Fruit fly (Drosophila melanogaster): Measurements from ENCODE around the gene CG15715.

The CG15715 gene

DNA sequence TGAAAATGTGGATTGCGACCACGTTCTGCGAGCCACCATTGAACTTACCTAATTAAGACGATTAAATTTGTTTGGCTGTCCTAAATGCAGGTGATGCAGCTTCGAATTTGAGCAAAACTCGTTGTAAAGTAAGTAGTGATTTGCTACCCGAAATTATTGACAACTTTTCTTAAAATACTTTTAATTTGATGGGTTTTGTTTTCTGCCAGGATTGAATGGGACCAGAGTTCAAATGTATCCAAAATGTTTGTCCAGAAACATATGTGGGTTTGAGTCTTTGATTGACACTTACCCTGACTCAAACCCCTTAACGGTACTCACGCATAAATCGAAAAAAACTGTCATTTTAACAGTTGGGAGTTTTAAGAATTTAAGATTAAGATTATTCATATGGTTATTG lies at the start of gene CG15715 (continued):
- TF ChIP-seq CG12744 (GFP tag; optimal IDR thresholded peaks at IDR 0.05) (no peak), YL-1 (GFP tag; optimal IDR thresholded peaks at IDR 0.05) (peak; percentile 48), sug (tag; optimal IDR thresholded peaks at IDR 0.05) (peak; percentile 35), Max (GFP tag; optimal IDR thresholded peaks at IDR 0.05) (peak; percentile 36)

DNA sequence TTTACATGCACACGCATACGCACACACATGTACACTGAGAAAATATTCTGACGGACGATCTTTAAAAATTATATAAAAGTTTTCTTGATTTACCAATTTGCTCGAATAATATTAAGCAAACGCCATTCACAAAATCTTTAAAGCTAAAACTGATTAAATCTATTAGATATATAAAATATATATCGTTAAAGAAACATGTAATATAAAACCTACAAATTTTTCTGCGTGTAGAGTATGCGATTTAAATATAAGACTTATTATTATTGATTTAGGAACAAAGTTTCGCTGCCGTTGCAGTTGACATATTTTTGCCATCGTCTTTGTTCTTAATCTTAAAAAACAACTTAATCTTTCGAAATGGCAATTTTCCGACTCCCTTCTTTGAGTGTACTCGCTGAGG lies 40.2 kb upstream of the CG15715 start:
- TF ChIP-seq CG15269 (tag; optimal IDR thresholded peaks at IDR 0.05) (peak; percentile 12), CG30403 (GFP tag; optimal IDR thresholded peaks at IDR 0.05) (peak; percentile 5), CG18764 (GFP tag; optimal IDR thresholded peaks at IDR 0.05) (no peak), Hr51 (GFP tag; optimal IDR thresholded peaks at IDR 0.05) (peak in 1 of 2 experiments; percentile 21), Sox102F (GFP tag; optimal IDR thresholded peaks at IDR 0.05) (peak; percentile 2), gfzf (GFP tag; optimal IDR thresholded peaks at IDR 0.05) (no peak), gem (tag; optimal IDR thresholded peaks at IDR 0.05) (peak; percentile 41), fu2 (GFP tag; optimal IDR thresholded peaks at IDR 0.05) (no peak), CG10959 (GFP tag; IDR thresholded peaks at IDR 0.05) (no peak), CG18599 (GFP tag; optimal IDR thresholded peaks at IDR 0.05) (peak; percentile 10), Hmr (GFP tag; optimal IDR thresholded peaks at IDR 0.05) (peak; percentile 26), CG11504 (tag; optimal IDR thresholded peaks at IDR 0.05) (peak; percentile 31), TFAM (GFP tag; optimal IDR thresholded peaks at IDR 0.05) (no peak), pita (GFP tag; optimal IDR thresholded peaks at IDR 0.05) (no peak), crp (GFP tag; optimal IDR thresholded peaks at IDR 0.05) (no peak), Fer2 (tag; optimal IDR thresholded peaks at IDR 0.05) (no peak), CG30431 (GFP tag; optimal IDR thresholded peaks at IDR 0.05) (no peak), Meics (GFP tag; optimal IDR thresholded peaks at IDR 0.05) (peak; percentile 33), knrl (GFP tag; IDR thresholded peaks at IDR 0.05; ENCODE audit: partially characterized antibody) (no peak), CG6272 (GFP tag; IDR thresholded peaks at IDR 0.05) (no peak), dmrt99B (tag; optimal IDR thresholded peaks at IDR 0.05) (peak; percentile 9), trem (tag; optimal IDR thresholded peaks at IDR 0.05) (no peak), CG32532 (GFP tag; IDR thresholded peaks at IDR 0.05) (no peak; the same call in 1 of the 2 replicates)

dm6 chr3L:15856035-15856434 lies 18.8 kb upstream of the CG15715 start:
- TF ChIP-seq CG12942 (GFP tag; optimal IDR thresholded peaks at IDR 0.05) (no peak), p53 (GFP tag; optimal IDR thresholded peaks at IDR 0.05) (no peak), CG30020 (tag; optimal IDR thresholded peaks at IDR 0.05) (no peak), CG32532 (GFP tag; IDR thresholded peaks at IDR 0.05) (no peak), chinmo (GFP tag; IDR thresholded peaks at IDR 0.05; ENCODE audit: partially characterized antibody) (no peak), E2f1 (GFP tag; IDR thresholded peaks at IDR 0.05) (no peak), inv (GFP tag; IDR thresholded peaks at IDR 0.05; ENCODE audit: partially characterized antibody) (no peak), Hr39 (optimal IDR thresholded peaks at IDR 0.05) (peak; percentile 56), CG13123 (GFP tag; optimal IDR thresholded peaks at IDR 0.05) (no peak), CG6683 (GFP tag; optimal IDR thresholded peaks at IDR 0.05) (no peak), fd96Cb (tag; optimal IDR thresholded peaks at IDR 0.05) (no peak), Ets65A (GFP tag) (peak; percentile 7), CG11504 (tag; optimal IDR thresholded peaks at IDR 0.05) (no peak), lilli (GFP tag; optimal IDR thresholded peaks at IDR 0.05) (no peak)

All from whole organism, embryonic.